Fruit fly (Drosophila melanogaster): ENCODE results near the gene CG11977.

Gene CG11977

DNA sequence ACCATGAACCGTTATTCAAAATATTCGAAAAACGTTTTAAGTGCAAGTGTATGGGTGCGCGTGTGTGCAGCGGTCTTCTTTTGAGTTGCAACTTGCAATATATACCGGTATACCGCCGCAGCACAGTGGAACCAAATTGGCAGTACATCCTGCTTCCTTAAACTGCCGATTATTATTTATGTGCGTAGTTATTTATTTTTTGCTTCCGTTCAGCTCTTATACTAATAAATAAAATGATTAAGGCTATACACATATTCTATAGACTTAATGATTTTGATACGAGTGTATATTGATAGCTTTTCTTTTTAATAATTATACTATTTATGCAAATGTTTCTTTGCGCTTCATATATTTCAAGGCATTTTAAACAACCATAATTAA is 27.6 kb upstream of the CG11977 start (continued):
- TF ChIP-seq sob (GFP tag; IDR thresholded peaks at IDR 0.05), result no peak
- TF ChIP-seq GATAe (GFP tag; conservative IDR thresholded peaks at IDR 0.05), result no peak
- TF ChIP-seq sqz (GFP tag; optimal IDR thresholded peaks at IDR 0.05), result no peak
- no peak for TF ChIP-seq Opbp (GFP tag; IDR thresholded peaks at IDR 0.05; ENCODE audit: partially characterized antibody)
- no peak for TF ChIP-seq row (GFP tag; IDR thresholded peaks at IDR 0.05)
- peak; percentile 20 for TF ChIP-seq CG2712 (tag; optimal IDR thresholded peaks at IDR 0.05)
- no peak for TF ChIP-seq Max (GFP tag; optimal IDR thresholded peaks at IDR 0.05)
- TF ChIP-seq CG7786 (GFP tag; optimal IDR thresholded peaks at IDR 0.05), result no peak
- TF ChIP-seq CG7963 (GFP tag; IDR thresholded peaks at IDR 0.05; ENCODE audit: partially characterized antibody), result no peak
- no peak for TF ChIP-seq gcm (GFP tag; optimal IDR thresholded peaks at IDR 0.05)
- no peak for TF ChIP-seq vvl (GFP tag; IDR thresholded peaks at IDR 0.05)
- TF ChIP-seq CG12942 (GFP tag; optimal IDR thresholded peaks at IDR 0.05), result no peak
- no peak for TF ChIP-seq org-1 (GFP tag; optimal IDR thresholded peaks at IDR 0.05)
- TF ChIP-seq gem (tag; optimal IDR thresholded peaks at IDR 0.05), result peak; percentile 21

DNA sequence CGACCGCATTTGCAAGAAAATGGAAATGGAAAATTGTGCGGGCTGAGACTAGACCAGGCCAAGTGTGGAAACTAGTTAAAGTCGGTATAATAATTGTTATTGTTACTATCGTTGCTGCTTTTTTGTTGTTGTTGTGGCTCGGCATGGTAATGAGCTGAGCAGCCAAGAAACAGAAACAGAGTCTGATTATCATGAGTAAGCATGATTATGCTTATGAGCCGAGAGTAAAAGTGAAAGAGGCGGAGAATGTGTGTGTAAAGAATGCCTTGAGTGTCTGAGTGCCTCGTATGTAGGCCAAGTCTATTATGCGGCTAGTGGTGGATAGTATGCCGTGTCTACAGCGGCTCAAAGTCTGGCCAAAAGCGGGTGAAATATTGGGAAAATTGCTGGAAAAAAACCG is 26.8 kb upstream of the CG11977 start:
- peak; percentile 96 for TF ChIP-seq Blimp-1 (GFP tag; optimal IDR thresholded peaks at IDR 0.05)
- no peak for TF ChIP-seq CG10431 (GFP tag; optimal IDR thresholded peaks at IDR 0.05)
- TF ChIP-seq CG4360 (GFP tag; IDR thresholded peaks at IDR 0.05), result 0 out of 2 replicates have a peak, but pooled peaks have one; percentile 39
- no peak for TF ChIP-seq vfl (GFP tag; optimal IDR thresholded peaks at IDR 0.05)
- peak; percentile 16 for TF ChIP-seq kni (GFP tag; optimal IDR thresholded peaks at IDR 0.05)

DNA sequence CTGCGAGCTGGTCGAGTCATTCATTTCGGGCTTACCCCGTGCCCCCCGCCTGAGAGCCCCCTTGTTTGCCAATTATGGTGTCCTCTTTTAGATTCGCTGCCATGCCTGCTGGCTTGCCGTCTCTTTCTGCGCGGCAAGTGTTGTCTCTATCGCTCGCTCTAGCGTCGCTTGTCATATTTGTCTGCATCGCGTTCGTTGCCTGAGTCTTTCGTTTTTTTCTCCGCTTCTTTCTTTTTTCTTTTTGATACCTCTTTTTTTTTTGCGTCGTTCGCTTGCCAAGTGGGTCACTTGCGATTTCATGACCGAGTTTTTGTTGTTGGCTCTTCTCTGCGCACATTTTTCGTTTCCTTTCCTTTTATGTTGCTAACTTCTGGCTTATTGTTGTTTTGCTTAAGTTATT is 25.7 kb upstream of the CG11977 start:
- TF ChIP-seq CG3995 (GFP tag; optimal IDR thresholded peaks at IDR 0.05) (no peak), Ets97D (GFP tag; optimal IDR thresholded peaks at IDR 0.05) (no peak), Drgx (GFP tag; IDR thresholded peaks at IDR 0.05) (peak; percentile 38; the same call in 1 of the 2 replicates), Ssrp (tag; optimal IDR thresholded peaks at IDR 0.05) (no peak), CG7372 (GFP tag; IDR thresholded peaks at IDR 0.05) (no peak), CG30431 (GFP tag; optimal IDR thresholded peaks at IDR 0.05) (no peak), CG30020 (tag; optimal IDR thresholded peaks at IDR 0.05) (no peak), CG15696 (tag; optimal IDR thresholded peaks at IDR 0.05) (no peak), H15 (GFP tag; IDR thresholded peaks at IDR 0.05) (0 out of 3 replicates have a peak, but pooled peaks have one; percentile 48), CG1832 (GFP tag; optimal IDR thresholded peaks at IDR 0.05) (peak; percentile 24), CG6175 (GFP tag; IDR thresholded peaks at IDR 0.05) (no peak), Rx (GFP tag; IDR thresholded peaks at IDR 0.05) (no peak), CG11504 (tag; optimal IDR thresholded peaks at IDR 0.05) (no peak), CG11085 (GFP tag; IDR thresholded peaks at IDR 0.05) (no peak), CG33213 (GFP tag; optimal IDR thresholded peaks at IDR 0.05) (no peak), CG3838 (GFP tag; optimal IDR thresholded peaks at IDR 0.05) (no peak), CG6854 (GFP tag; optimal IDR thresholded peaks at IDR 0.05) (no peak), Gsc (GFP tag; IDR thresholded peaks at IDR 0.05) (no peak), schlank (tag; optimal IDR thresholded peaks at IDR 0.05) (no peak), peb (GFP tag; IDR thresholded peaks at IDR 0.05) (no peak), D19A (tag; optimal IDR thresholded peaks at IDR 0.05) (no peak), fd102C (GFP tag; optimal IDR thresholded peaks at IDR 0.05) (no peak), exex (tag; optimal IDR thresholded peaks at IDR 0.05) (no peak), ttk (GFP tag; IDR thresholded peaks at IDR 0.05) (0 out of 2 replicates have a peak, but pooled peaks have one; percentile 6), CG11723 (GFP tag; optimal IDR thresholded peaks at IDR 0.05) (no peak), Deaf1 (tag; optimal IDR thresholded peaks at IDR 0.05) (no peak), CG11247 (GFP tag; IDR thresholded peaks at IDR 0.05) (0 out of 2 replicates have a peak, but pooled peaks have one; percentile 28), sim (GFP tag; IDR thresholded peaks at IDR 0.05) (no peak), chif (GFP tag; optimal IDR thresholded peaks at IDR 0.05) (no peak), jumu (GFP tag; optimal IDR thresholded peaks at IDR 0.05) (no peak), ap (GFP tag; IDR thresholded peaks at IDR 0.05) (no peak)
